Worm (Caenorhabditis elegans) whole organism, L4 larva: ENCODE measurements around the gene rdl-1.

Experiments
- D1046.2 ChIP-seq: fragments of 200-800 bp; sonication (Bioruptor generic); IDR thresholded peaks from 2 replicates; pipeline ENCODE4 v1.3.6; 2022; ENCODE audit warnings: missing genetic modification characterization, missing compliant biosample characterization
- T26A8.4 ChIP-seq: fragments of 200-800 bp; sonication (Bioruptor generic); IDR thresholded peaks from 2 replicates; pipeline ENCODE4 v1.3.6; 2022; ENCODE audit warnings: missing genetic modification characterization, missing compliant biosample characterization
- Y105C5A.15 ChIP-seq: fragments of 200-800 bp; sonication (Bioruptor generic); IDR thresholded peaks from 2 replicates; pipeline ENCODE4 v1.3.6; 2022; ENCODE audit warnings: missing genetic modification characterization, missing compliant biosample characterization
- Y48G9A.11 ChIP-seq: fragments of 200-800 bp; sonication (Bioruptor generic); IDR thresholded peaks from 2 replicates; pipeline ENCODE4 v1.3.6; 2022; ENCODE audit warnings: missing genetic modification reagents, missing genetic modification characterization, missing compliant biosample characterization
- Y75B8A.6 ChIP-seq: fragments of 200-800 bp; sonication (Bioruptor generic); IDR thresholded peaks from 2 replicates; pipeline ENCODE4 v1.3.6; 2022; ENCODE audit warnings: missing genetic modification reagents, missing genetic modification characterization, missing compliant biosample characterization
- aha-1 ChIP-seq: fragments of 150-350 bp; peaks from one replicate; lab custom pipeline; 2014; ENCODE audit warnings: missing biosample characterization, missing genetic modification characterization
- ama-1 ChIP-seq: fragments of 150-350 bp; optimal IDR thresholded peaks from 2 replicates; lab custom pipeline; 2014; ENCODE audit warnings: inconsistent platforms, mixed read lengths
- ceh-20 ChIP-seq: fragments of 200-800 bp; sonication (Bioruptor generic); IDR thresholded peaks from 2 replicates; pipeline ENCODE4 v1.3.6; 2022; ENCODE audit warnings: missing genetic modification reagents, missing genetic modification characterization, missing compliant biosample characterization
- ceh-32 ChIP-seq: sonication (generic microtip); optimal IDR thresholded peaks from 2 replicates; lab custom pipeline; 2016; ENCODE audit warnings: mild to moderate bottlenecking, missing genetic modification characterization, missing compliant biosample characterization; ENCODE audit not compliant: poor library complexity
- ceh-62 ChIP-seq: sonication (generic microtip); optimal IDR thresholded peaks from 2 replicates; lab custom pipeline; 2017; ENCODE audit warnings: missing biosample characterization, missing genetic modification characterization
- ces-1 ChIP-seq: fragments of 150-350 bp; sonication (generic microtip); optimal IDR thresholded peaks from 4 replicates; lab custom pipeline; 2014; ENCODE audit warnings: missing biosample characterization, missing genetic modification reagents, missing genetic modification characterization
- ctbp-1 ChIP-seq: fragments of 200-800 bp; sonication (Bioruptor generic); IDR thresholded peaks from 2 replicates; pipeline ENCODE4 v1.3.6; 2022; ENCODE audit warnings: missing genetic modification reagents, missing genetic modification characterization, missing compliant biosample characterization
- daf-16 ChIP-seq, 3 experiments: sonication (generic microtip); optimal IDR thresholded peaks; 2 replicates each; lab custom pipeline; 2016 to 2017; ENCODE audit warnings: missing genetic modification characterization in 3 of 3, missing genetic modification reagents in 3 of 3, mild to moderate bottlenecking in 2 of 3, missing compliant biosample characterization in 2 of 3, missing biosample characterization in 1 of 3, moderate library complexity in 1 of 3
- dmd-6 ChIP-seq: fragments of 200-800 bp; sonication (Bioruptor generic); IDR thresholded peaks from 2 replicates; pipeline ENCODE4 v1.3.6; 2022; ENCODE audit warnings: missing genetic modification reagents, missing genetic modification characterization, missing compliant biosample characterization
- dpl-1 ChIP-seq: fragments of 150-350 bp; optimal IDR thresholded peaks from 2 replicates; lab custom pipeline; 2014; ENCODE audit warnings: missing biosample characterization, missing genetic modification reagents, missing genetic modification characterization
- egl-43 ChIP-seq: fragments of 200-800 bp; sonication (Bioruptor generic); IDR thresholded peaks from 2 replicates; pipeline ENCODE4 v1.3.6; 2022; ENCODE audit warnings: missing genetic modification reagents, missing genetic modification characterization, missing compliant biosample characterization
- fos-1 ChIP-seq: fragments of 150-350 bp; optimal IDR thresholded peaks from 2 replicates; lab custom pipeline; 2014; ENCODE audit warnings: missing biosample characterization, missing genetic modification characterization
- gei-8 ChIP-seq: fragments of 200-800 bp; sonication (Bioruptor generic); optimal IDR thresholded peaks from 2 replicates; lab custom pipeline; 2018; ENCODE audit warnings: mild to moderate bottlenecking, missing genetic modification characterization, missing compliant biosample characterization
- hif-1 ChIP-seq, 2 experiments: sonication (generic microtip); optimal IDR thresholded peaks; 2 replicates each; lab custom pipeline; 2016 to 2017; ENCODE audit warnings: missing compliant biosample characterization in 2 of 2, missing genetic modification characterization in 2 of 2, missing genetic modification reagents in 2 of 2, missing genotype in 2 of 2, mild to moderate bottlenecking in 1 of 2
- hmg-1.1 ChIP-seq: fragments of 200-800 bp; sonication (Bioruptor generic); IDR thresholded peaks from 2 replicates; pipeline ENCODE4 v1.3.6; 2022; ENCODE audit warnings: missing genetic modification reagents, missing genetic modification characterization, missing compliant biosample characterization
- jun-1 ChIP-seq: fragments of 150-350 bp; optimal IDR thresholded peaks from 2 replicates; lab custom pipeline; 2014; ENCODE audit warnings: missing biosample characterization, missing genetic modification reagents, missing genetic modification characterization
- lim-7 ChIP-seq: fragments of 200-800 bp; sonication (Bioruptor generic); IDR thresholded peaks from 2 replicates; pipeline ENCODE4 v1.3.6; 2022; ENCODE audit warnings: missing genetic modification characterization, missing compliant biosample characterization
- lin-13 ChIP-seq: fragments of 150-350 bp; optimal IDR thresholded peaks from 2 replicates; lab custom pipeline; 2014; ENCODE audit warnings: missing biosample characterization, missing genetic modification reagents, missing genetic modification characterization
- lin-15B ChIP-seq: fragments of 150-350 bp; sonication (generic microtip); optimal IDR thresholded peaks from 3 replicates; lab custom pipeline; 2014; ENCODE audit warnings: missing biosample characterization, missing genetic modification characterization
- lin-29 ChIP-seq: fragments of 200-800 bp; sonication (Bioruptor generic); IDR thresholded peaks from 2 replicates; pipeline ENCODE4 v1.3.6; 2022; ENCODE audit warnings: missing genetic modification reagents, missing genetic modification characterization, missing compliant biosample characterization
- madf-5 ChIP-seq, 2 experiments: fragments of 200-800 bp; sonication (Bioruptor generic); IDR thresholded peaks; 2 replicates each; pipeline ENCODE4 v1.3.6; 2022; ENCODE audit warnings: missing compliant biosample characterization in 2 of 2, missing genetic modification characterization in 2 of 2
- madf-9 ChIP-seq: fragments of 200-800 bp; sonication (Bioruptor generic); conservative IDR thresholded peaks from 2 replicates; pipeline ENCODE4 v1.3.6; 2022; ENCODE audit warnings: missing genetic modification reagents, missing genetic modification characterization, missing compliant biosample characterization
- mdl-1 ChIP-seq, 2 experiments: fragments of 150-350 bp in 1 of 2; sonication (generic microtip) in 1 of 2; optimal IDR thresholded peaks; 2 replicates each; lab custom pipeline; 2014 to 2017; ENCODE audit warnings: missing biosample characterization in 2 of 2, missing genetic modification characterization in 2 of 2
- nhr-28 ChIP-seq: fragments of 150-350 bp; optimal IDR thresholded peaks from 2 replicates; lab custom pipeline; 2014; ENCODE audit warnings: missing biosample characterization, missing genetic modification characterization
- nhr-77 ChIP-seq: fragments of 150-350 bp; optimal IDR thresholded peaks from 2 replicates; lab custom pipeline; 2014; ENCODE audit warnings: missing biosample characterization, missing genetic modification characterization
- pha-4 ChIP-seq, 2 experiments: fragments of 150-350 bp in 1 of 2; fragments of 200-800 bp in 1 of 2; sonication (Bioruptor generic) in 1 of 2; IDR thresholded peaks in 1 of 2; optimal IDR thresholded peaks in 1 of 2; 2 replicates each; pipeline versions ENCODE4 v1.3.6 to Lab custom; 2014 to 2022; ENCODE audit warnings: missing genetic modification characterization in 2 of 2, missing genetic modification reagents in 2 of 2, missing biosample characterization in 1 of 2, missing compliant biosample characterization in 1 of 2
- pqm-1 ChIP-seq: sonication (generic microtip); optimal IDR thresholded peaks from 2 replicates; lab custom pipeline; 2017; ENCODE audit warnings: missing biosample characterization, missing genetic modification characterization
- set-16 ChIP-seq: fragments of 200-800 bp; sonication (Bioruptor generic); IDR thresholded peaks from 2 replicates; pipeline ENCODE4 v1.3.6; 2022; ENCODE audit warnings: missing genetic modification reagents, missing genetic modification characterization, missing compliant biosample characterization
- spr-1 ChIP-seq: sonication (generic microtip); optimal IDR thresholded peaks from 2 replicates; lab custom pipeline; 2016; ENCODE audit warnings: mild to moderate bottlenecking, missing genetic modification characterization, missing compliant biosample characterization
- spr-3 ChIP-seq: fragments of 200-800 bp; sonication (Bioruptor generic); optimal IDR thresholded peaks from 2 replicates; lab custom pipeline; 2018; ENCODE audit warnings: mild to moderate bottlenecking, missing genetic modification characterization, missing compliant biosample characterization
- tag-97 ChIP-seq: fragments of 200-800 bp; sonication (Bioruptor generic); IDR thresholded peaks from 2 replicates; pipeline ENCODE4 v1.3.6; 2022; ENCODE audit warnings: missing genetic modification characterization, missing compliant biosample characterization
- unc-39 ChIP-seq: sonication (generic microtip); optimal IDR thresholded peaks from 2 replicates; lab custom pipeline; 2017; ENCODE audit warnings: missing biosample characterization, missing genetic modification characterization
- unc-62 ChIP-seq, 3 experiments: fragments of 150-350 bp in 1 of 3; sonication (generic microtip); optimal IDR thresholded peaks in 2 of 3; peaks in 1 of 3; 1 replicate in 1 of 3; 2 replicates in 2 of 3; lab custom pipeline; 2014 to 2017; ENCODE audit warnings: missing biosample characterization in 3 of 3, missing genetic modification characterization in 3 of 3, missing genetic modification reagents in 3 of 3, missing genotype in 1 of 3
- zag-1 ChIP-seq: fragments of 150-350 bp; optimal IDR thresholded peaks from 2 replicates; lab custom pipeline; 2014; ENCODE audit warnings: missing biosample characterization, missing genetic modification characterization
- ztf-11 ChIP-seq: fragments of 150-350 bp; optimal IDR thresholded peaks from 2 replicates; lab custom pipeline; 2014; ENCODE audit warnings: missing biosample characterization, missing genetic modification characterization

rdl-1 gene

DNA sequence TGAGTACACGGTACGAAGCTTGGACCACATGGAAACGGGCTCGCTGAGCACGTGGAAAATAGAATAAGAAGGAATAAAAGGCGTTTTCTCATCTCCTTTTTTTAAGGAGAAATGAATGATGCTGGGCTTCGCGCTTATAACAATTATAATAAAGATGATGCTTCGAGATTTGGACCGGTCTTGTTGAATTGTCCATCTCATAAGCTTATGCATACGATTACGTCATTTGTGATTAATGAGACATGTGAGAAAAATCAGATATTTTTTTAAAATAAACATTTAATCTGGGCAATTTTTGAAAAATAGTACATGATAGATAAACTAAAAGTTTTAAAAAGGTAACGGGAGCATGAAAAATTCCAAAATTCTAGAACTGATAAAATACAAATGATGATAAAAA lies 12.8 kb downstream of the rdl-1 start, which contains the start of gene C46A5.4:
TSS of gene C46A5.4 (minus strand) at position 101 of the 400 bp plus-strand sequence.
- TF ChIP-seq ztf-11: no peak
- no peak for TF ChIP-seq set-16 (GFP tag; lab: Robert Waterston, UW)
- no peak for TF ChIP-seq hmg-1.1 (GFP tag; lab: Robert Waterston, UW)
- no peak for TF ChIP-seq gei-8 (GFP tag; lab: Kevin White, UChicago)
- TF ChIP-seq unc-39 (tag; lab: Kevin White, UChicago): no peak
- no peak for TF ChIP-seq ama-1 (lab: Kevin White, UChicago)
- TF ChIP-seq jun-1 (tag; lab: Kevin White, UChicago): no peak

DNA sequence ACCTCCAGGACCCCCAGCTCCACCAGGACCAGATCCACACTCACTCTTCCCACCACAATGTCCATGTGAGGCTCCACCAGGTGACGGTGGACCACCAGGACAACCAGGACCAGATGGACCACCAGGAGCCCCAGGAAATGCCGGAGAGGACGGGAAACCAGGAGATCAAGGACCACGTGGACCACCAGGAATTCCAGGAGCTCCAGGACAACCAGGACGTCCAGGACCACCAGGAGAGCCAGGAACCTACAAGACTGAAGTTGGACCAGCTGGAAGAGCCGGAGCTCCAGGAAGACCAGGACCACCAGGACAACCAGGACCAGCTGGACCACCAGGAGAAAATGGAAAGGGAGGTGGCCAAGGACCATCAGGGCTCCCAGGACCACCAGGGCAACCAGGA lies 15.9 kb downstream of the rdl-1 start:
- TF ChIP-seq aha-1: peak; percentile 21
- TF ChIP-seq hmg-1.1 (GFP tag; lab: Robert Waterston, UW): no peak
- no peak for TF ChIP-seq pqm-1 (tag; lab: Kevin White, UChicago)
- no peak for TF ChIP-seq madf-9
- TF ChIP-seq fos-1: no peak
- TF ChIP-seq T26A8.4 (GFP tag; lab: Robert Waterston, UW): 0 out of 2 replicates have a peak, but pooled peaks have one; percentile 47
- no peak for TF ChIP-seq pha-4 (GFP tag; IDR thresholded peaks at IDR 0.05; lab: Robert Waterston, UW)
- no peak for TF ChIP-seq pha-4 (tag; optimal IDR thresholded peaks at IDR 0.05; lab: Kevin White, UChicago)
- peak; percentile 28 for TF ChIP-seq spr-3 (GFP tag; lab: Kevin White, UChicago)
- TF ChIP-seq egl-43 (GFP tag; lab: Robert Waterston, UW): peak; percentile 76
- TF ChIP-seq ceh-62 (tag; lab: Kevin White, UChicago): no peak
- no peak for TF ChIP-seq lin-15B
- no peak for TF ChIP-seq ctbp-1 (GFP tag; lab: Robert Waterston, UW)
- TF ChIP-seq nhr-77 (tag; lab: Kevin White, UChicago): no peak
- TF ChIP-seq ceh-20: no peak
- peak; percentile 94 for TF ChIP-seq set-16 (GFP tag; lab: Robert Waterston, UW)
- no peak for TF ChIP-seq Y48G9A.11 (GFP tag; lab: Robert Waterston, UW)
- TF ChIP-seq zag-1: no peak
- TF ChIP-seq ceh-32 (tag; lab: Kevin White, UChicago): no peak
- TF ChIP-seq ces-1 (GFP tag; lab: Kevin White, UChicago): no peak
- 0 out of 4 replicates have a peak, but pooled peaks of 1 of the 2 experiments have one; percentile 45 for TF ChIP-seq madf-5 (GFP tag; IDR thresholded peaks at IDR 0.05; lab: Robert Waterston, UW)
- no peak for TF ChIP-seq D1046.2 (GFP tag; lab: Robert Waterston, UW)
- no peak for TF ChIP-seq nhr-28 (tag; lab: Kevin White, UChicago)
- no peak for TF ChIP-seq lin-29
- TF ChIP-seq, all 104 proteins: peak for 6

DNA sequence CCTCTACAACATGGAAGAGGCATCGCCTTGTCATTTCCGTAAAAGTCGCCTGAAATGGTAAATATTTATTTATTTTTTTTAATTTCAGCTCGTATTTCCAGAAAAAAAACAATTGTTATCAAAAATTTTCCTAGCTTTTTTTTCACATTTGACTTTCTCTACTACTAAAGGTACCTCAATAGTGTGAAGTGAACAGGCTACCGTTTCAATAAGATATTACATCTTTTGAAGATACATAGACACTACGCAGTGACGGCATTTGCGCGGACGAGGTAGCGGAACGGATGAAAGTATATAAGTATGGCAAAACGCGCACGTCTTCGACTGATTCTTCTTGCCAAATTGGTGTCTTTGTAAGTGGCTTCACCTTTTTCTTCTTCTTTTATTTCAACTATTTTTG lies 17.0 kb downstream of the rdl-1 start, which contains the start of gene col-14:
TSS of gene col-14 (plus strand) at position 301 of the 400 bp plus-strand sequence.
- TF ChIP-seq lin-13 (GFP tag; lab: Kevin White, UChicago) (no peak), zag-1 (no peak), dpl-1 (no peak), Y75B8A.6 (no peak), Y105C5A.15 (no peak), aha-1 (no peak), ctbp-1 (GFP tag; lab: Robert Waterston, UW) (no peak), ceh-62 (tag; lab: Kevin White, UChicago) (no peak), hif-1 (tag; optimal IDR thresholded peaks at IDR 0.05; lab: Kevin White, UChicago) (no peak)
- TF ChIP-seq, all 104 proteins: peak for 0

DNA sequence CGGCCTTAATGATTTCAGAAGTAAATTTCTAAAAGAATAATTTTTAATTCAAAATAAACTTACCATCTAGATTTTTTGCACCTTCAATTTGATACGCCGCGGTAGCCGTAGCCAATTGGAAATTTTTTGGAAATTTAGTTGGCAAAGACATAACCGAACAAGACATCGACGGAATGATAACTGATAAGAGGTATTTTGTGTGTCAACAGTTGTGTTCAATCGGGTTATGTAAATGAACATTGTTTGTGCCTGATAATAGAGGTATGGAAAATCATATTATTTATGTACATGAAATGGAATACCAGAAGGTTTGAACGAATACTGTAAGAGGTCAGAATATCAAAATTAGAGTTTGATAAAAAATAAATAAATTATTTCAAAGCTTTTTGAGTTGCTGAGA lies 22.2 kb downstream of the rdl-1 start, which contains the start of gene klo-1:
TSS of gene klo-1 (minus strand) at position 388 of the 400 bp plus-strand sequence.
- TF ChIP-seq unc-62 (GFP tag; optimal IDR thresholded peaks at IDR 0.05 in 1 of 2; lab: Kevin White, UChicago) (peak in 1 of 2 experiments; percentile 26), unc-62 (tag; optimal IDR thresholded peaks at IDR 0.05; lab: Kevin White, UChicago) (no peak), lim-7 (GFP tag; lab: Robert Waterston, UW) (no peak), spr-1 (tag; lab: Kevin White, UChicago) (no peak), mdl-1 (tag; optimal IDR thresholded peaks at IDR 0.05; lab: Kevin White, UChicago) (no peak), nhr-28 (tag; lab: Kevin White, UChicago) (peak; percentile 80), pqm-1 (tag; lab: Kevin White, UChicago) (peak; percentile 96), daf-16 (GFP tag; optimal IDR thresholded peaks at IDR 0.05; lab: Kevin White, UChicago) (no peak), daf-16 (tag; optimal IDR thresholded peaks at IDR 0.05; lab: Kevin White, UChicago) (peak; percentile 93), tag-97 (no peak), dmd-6 (GFP tag; lab: Robert Waterston, UW) (peak; percentile 7; the same call in 1 of the 2 replicates)
